Worm (Caenorhabditis elegans) whole organism, L3 larva: ENCODE data around the gene znf-598.

Experiments
- R02D3.7 ChIP-seq: fragments of 150-350 bp; optimal IDR thresholded peaks from 2 replicates; lab custom pipeline; 2014; ENCODE audit warnings: missing biosample characterization, missing genetic modification characterization
- ZK546.5 ChIP-seq: sonication (generic microtip); optimal IDR thresholded peaks from 2 replicates; lab custom pipeline; 2017; ENCODE audit warnings: missing biosample characterization, missing genetic modification characterization
- aly-2 ChIP-seq: fragments of 150-350 bp; optimal IDR thresholded peaks from 2 replicates; lab custom pipeline; 2014; ENCODE audit warnings: missing biosample characterization, missing genetic modification characterization
- ama-1 ChIP-seq: fragments of 150-350 bp; optimal IDR thresholded peaks from 2 replicates; lab custom pipeline; 2018
- ceh-16 ChIP-seq: sonication (generic microtip); optimal IDR thresholded peaks from 2 replicates; lab custom pipeline; 2017; ENCODE audit warnings: missing biosample characterization, missing genetic modification characterization
- ceh-82 ChIP-seq: fragments of 150-350 bp; optimal IDR thresholded peaks from 2 replicates; lab custom pipeline; 2014; ENCODE audit warnings: missing biosample characterization, missing genetic modification characterization
- ceh-9 ChIP-seq: sonication (generic microtip); optimal IDR thresholded peaks from 2 replicates; lab custom pipeline; 2018; ENCODE audit warnings: missing biosample characterization, missing genetic modification characterization
- daf-12 ChIP-seq: fragments of 150-350 bp; optimal IDR thresholded peaks from 2 replicates; lab custom pipeline; 2014; ENCODE audit warnings: missing biosample characterization, missing genetic modification reagents, missing genetic modification characterization
- egl-27 ChIP-seq: sonication (generic microtip); optimal IDR thresholded peaks from 4 replicates; lab custom pipeline; 2017; ENCODE audit warnings: missing biosample characterization, missing genetic modification reagents, missing genetic modification characterization
- egl-5 ChIP-seq: fragments of 150-350 bp; optimal IDR thresholded peaks from 2 replicates; lab custom pipeline; 2017; ENCODE audit warnings: missing biosample characterization, missing genetic modification reagents, missing genetic modification characterization, inconsistent platforms
- elt-2 ChIP-seq: sonication (generic microtip); optimal IDR thresholded peaks from 2 replicates; lab custom pipeline; 2016; ENCODE audit warnings: missing genetic modification reagents, mild to moderate bottlenecking, missing genetic modification characterization, missing compliant biosample characterization
- elt-3 ChIP-seq, 3 experiments: fragments of 150-350 bp in 1 of 3; sonication (generic microtip) in 2 of 3; optimal IDR thresholded peaks; 2 replicates in 2 of 3; 4 replicates in 1 of 3; lab custom pipeline; 2014 to 2017; ENCODE audit warnings: missing biosample characterization in 3 of 3, missing genetic modification characterization in 3 of 3
- eor-1 ChIP-seq, 2 experiments: fragments of 150-350 bp; optimal IDR thresholded peaks; 2 replicates each; lab custom pipeline; 2014 to 2018; ENCODE audit warnings: missing biosample characterization in 2 of 2, missing genetic modification characterization in 2 of 2
- fkh-10 ChIP-seq: sonication (generic microtip); optimal IDR thresholded peaks from 2 replicates; lab custom pipeline; 2017; ENCODE audit warnings: missing biosample characterization, missing genetic modification reagents, missing genetic modification characterization
- hmg-11 ChIP-seq: sonication (generic microtip); optimal IDR thresholded peaks from 2 replicates; lab custom pipeline; 2016; ENCODE audit warnings: missing genetic modification characterization, missing compliant biosample characterization
- jun-1 ChIP-seq: fragments of 150-350 bp; optimal IDR thresholded peaks from 2 replicates; lab custom pipeline; 2014; ENCODE audit warnings: missing biosample characterization, missing genetic modification reagents, missing genetic modification characterization
- lin-15B ChIP-seq: fragments of 150-350 bp; optimal IDR thresholded peaks from 2 replicates; lab custom pipeline; 2014; ENCODE audit warnings: missing biosample characterization, missing genetic modification characterization
- lin-39 ChIP-seq: fragments of 150-350 bp; optimal IDR thresholded peaks from 2 replicates; lab custom pipeline; 2018; ENCODE audit warnings: missing biosample characterization, missing genetic modification reagents, missing genetic modification characterization
- lsy-12 ChIP-seq: sonication (generic microtip); optimal IDR thresholded peaks from 2 replicates; lab custom pipeline; 2016; ENCODE audit warnings: mild to moderate bottlenecking, missing genetic modification characterization, missing compliant biosample characterization
- mdl-1 ChIP-seq: fragments of 150-350 bp; optimal IDR thresholded peaks from 2 replicates; lab custom pipeline; 2014; ENCODE audit warnings: missing biosample characterization, missing genetic modification characterization
- mml-1 ChIP-seq: fragments of 150-350 bp; sonication (generic microtip); optimal IDR thresholded peaks from 3 replicates; lab custom pipeline; 2014; ENCODE audit warnings: missing biosample characterization, missing genetic modification characterization
- nhr-11 ChIP-seq: fragments of 150-350 bp; optimal IDR thresholded peaks from 2 replicates; lab custom pipeline; 2014; ENCODE audit warnings: missing biosample characterization, missing genetic modification characterization
- nhr-12 ChIP-seq: fragments of 150-350 bp; optimal IDR thresholded peaks from 2 replicates; lab custom pipeline; 2014; ENCODE audit warnings: missing biosample characterization, missing genetic modification characterization
- nhr-23 ChIP-seq: fragments of 150-350 bp; optimal IDR thresholded peaks from 2 replicates; lab custom pipeline; 2014; ENCODE audit warnings: missing biosample characterization, missing genetic modification reagents, missing genetic modification characterization
- nhr-25 ChIP-seq: sonication (generic microtip); optimal IDR thresholded peaks from 2 replicates; lab custom pipeline; 2017; ENCODE audit warnings: missing biosample characterization, missing genetic modification characterization
- nhr-43 ChIP-seq: sonication (generic microtip); optimal IDR thresholded peaks from 2 replicates; lab custom pipeline; 2016; ENCODE audit warnings: mild to moderate bottlenecking, missing genetic modification characterization, missing compliant biosample characterization; ENCODE audit not compliant: poor library complexity, severe bottlenecking
- nhr-77 ChIP-seq: fragments of 150-350 bp; optimal IDR thresholded peaks from 2 replicates; lab custom pipeline; 2014; ENCODE audit warnings: missing biosample characterization, missing genetic modification characterization
- pha-4 ChIP-seq: fragments of 150-350 bp; optimal IDR thresholded peaks from 2 replicates; lab custom pipeline; 2014; ENCODE audit warnings: missing biosample characterization, missing genetic modification reagents, missing genetic modification characterization
- sea-2 ChIP-seq: fragments of 150-350 bp; sonication (generic microtip); optimal IDR thresholded peaks from 4 replicates; lab custom pipeline; 2014; ENCODE audit warnings: missing biosample characterization, missing genetic modification reagents, missing genetic modification characterization
- unc-62 ChIP-seq: fragments of 150-350 bp; sonication (generic microtip); optimal IDR thresholded peaks from 4 replicates; lab custom pipeline; 2014; ENCODE audit warnings: missing biosample characterization, missing genetic modification reagents, missing genetic modification characterization
- zag-1 ChIP-seq: fragments of 150-350 bp; optimal IDR thresholded peaks from 2 replicates; lab custom pipeline; 2014; ENCODE audit warnings: missing biosample characterization, missing genetic modification characterization
- ztf-11 ChIP-seq: fragments of 150-350 bp; optimal IDR thresholded peaks from 2 replicates; lab custom pipeline; 2014; ENCODE audit warnings: missing biosample characterization, missing genetic modification characterization
- ztf-4 ChIP-seq: fragments of 150-350 bp; optimal IDR thresholded peaks from 2 replicates; lab custom pipeline; 2014; ENCODE audit warnings: missing biosample characterization, missing genetic modification characterization

znf-598 gene

DNA sequence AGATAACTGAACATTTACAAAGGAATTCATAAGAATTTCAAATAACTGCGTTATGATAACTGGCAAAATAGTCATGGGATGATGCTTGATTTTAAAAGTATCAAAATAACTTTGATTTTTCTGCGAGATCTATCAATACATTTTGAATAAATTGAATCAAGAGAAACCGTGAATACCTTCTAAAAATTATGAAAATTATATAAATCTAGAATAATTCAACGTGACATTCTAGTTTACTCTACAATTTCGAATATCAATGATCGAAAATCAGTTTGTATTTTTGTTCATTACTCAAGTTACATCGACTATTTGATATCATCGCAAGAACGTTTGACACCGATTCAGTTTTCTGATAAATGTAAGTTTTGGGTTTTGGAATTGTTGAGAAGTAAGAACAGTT, 36.1 kb downstream of the znf-598 start, which contains the start of gene acs-6:
TSS of gene acs-6 (plus strand) at position 301 of the 400 bp plus-strand sequence.
- TF ChIP-seq ceh-16 (tag; lab: Kevin White, UChicago) (no peak), unc-62 (GFP tag; lab: Kevin White, UChicago) (no peak), ztf-4 (tag; lab: Kevin White, UChicago) (no peak), pha-4 (tag; lab: Kevin White, UChicago) (no peak), lin-39 (tag; lab: Kevin White, UChicago) (no peak), mml-1 (tag; lab: Kevin White, UChicago) (no peak)

- TF ChIP-seq hmg-11 (no peak), nhr-77 (tag; lab: Kevin White, UChicago) (no peak), ztf-4 (tag; lab: Kevin White, UChicago) (no peak), ceh-9 (tag; lab: Kevin White, UChicago) (no peak), sea-2 (GFP tag; lab: Kevin White, UChicago) (no peak), aly-2 (no peak), zag-1 (tag; lab: Kevin White, UChicago) (no peak), lsy-12 (tag; lab: Kevin White, UChicago) (no peak), elt-3 (tag; optimal IDR thresholded peaks at IDR 0.05; lab: Kevin White, UChicago) (no peak), egl-27 (tag; lab: Kevin White, UChicago) (no peak), nhr-43 (tag; lab: Kevin White, UChicago) (no peak), unc-62 (GFP tag; lab: Kevin White, UChicago) (no peak), R02D3.7 (tag; lab: Kevin White, UChicago) (no peak), nhr-12 (tag; lab: Kevin White, UChicago) (no peak), fkh-10 (GFP tag; lab: Kevin White, UChicago) (no peak), ztf-11 (tag; lab: Kevin White, UChicago) (no peak), egl-5 (tag; lab: Kevin White, UChicago) (no peak), ceh-82 (tag; lab: Kevin White, UChicago) (no peak)
Measured at ce11 chrII:7065391-7065790, 39.8 kb downstream of the znf-598 start, which contains the start of gene nos-2. Gene nos-2 (plus strand): TSS chrII:7065618.

DNA sequence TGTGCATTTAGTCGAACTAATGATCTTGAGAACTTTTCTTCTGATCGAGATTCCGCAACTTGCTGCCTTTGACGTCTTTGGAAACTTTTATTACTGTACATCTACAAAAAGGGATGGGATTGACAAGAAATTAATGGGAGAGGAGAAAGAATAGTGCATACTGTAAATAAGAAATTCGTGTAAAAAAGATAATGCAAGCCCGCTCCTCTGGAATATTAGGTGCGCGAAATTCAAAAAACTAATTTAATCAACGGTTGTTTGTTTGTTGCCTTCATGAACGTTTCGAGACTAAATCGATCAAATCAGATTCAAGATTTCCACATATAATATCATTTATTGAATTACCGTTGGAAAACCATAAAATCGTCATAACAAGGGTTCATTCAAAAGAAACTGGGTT, 44.3 kb downstream of the znf-598 start, which contains the start of gene him-14:
TSS of gene him-14 (minus strand) at position 101 of the 400 bp plus-strand sequence.
- TF ChIP-seq ZK546.5, result no peak
- no peak for TF ChIP-seq eor-1 (tag; optimal IDR thresholded peaks at IDR 0.05; lab: Kevin White, UChicago)
- TF ChIP-seq mdl-1 (tag; lab: Kevin White, UChicago), result no peak
- TF ChIP-seq ztf-11 (tag; lab: Kevin White, UChicago), result no peak
- no peak for TF ChIP-seq egl-27 (tag; lab: Kevin White, UChicago)
- TF ChIP-seq nhr-25, result no peak
- TF ChIP-seq jun-1 (tag; lab: Kevin White, UChicago), result no peak
- no peak for TF ChIP-seq unc-62 (GFP tag; lab: Kevin White, UChicago)
- TF ChIP-seq mml-1 (tag; lab: Kevin White, UChicago), result no peak
- TF ChIP-seq elt-2 (tag; lab: Kevin White, UChicago), result no peak
- TF ChIP-seq ceh-82 (tag; lab: Kevin White, UChicago), result no peak

ce11 chrII:7070434-7070833, 44.8 kb downstream of the znf-598 start:
- TF ChIP-seq hmg-11 (no peak), elt-2 (tag; lab: Kevin White, UChicago) (no peak), ztf-4 (tag; lab: Kevin White, UChicago) (no peak), sea-2 (GFP tag; lab: Kevin White, UChicago) (no peak), pha-4 (tag; lab: Kevin White, UChicago) (no peak), aly-2 (no peak), daf-12 (tag; lab: Kevin White, UChicago) (no peak), nhr-11 (tag; lab: Kevin White, UChicago) (no peak), nhr-23 (tag; lab: Kevin White, UChicago) (no peak), mdl-1 (tag; lab: Kevin White, UChicago) (no peak), elt-3 (tag; optimal IDR thresholded peaks at IDR 0.05; lab: Kevin White, UChicago) (no peak), ama-1 (no peak), nhr-12 (tag; lab: Kevin White, UChicago) (no peak), lin-15B (no peak)
- TF ChIP-seq, all 47 proteins: peak for 0

- TF ChIP-seq nhr-77 (tag; lab: Kevin White, UChicago) (no peak), nhr-11 (tag; lab: Kevin White, UChicago) (no peak), ztf-4 (tag; lab: Kevin White, UChicago) (no peak)
Measured at ce11 chrII:7072315-7072589, 46.6 kb downstream of the znf-598 start, which contains the start of gene kars-1. Gene kars-1 (minus strand): TSS chrII:7072415.
